Worm (Caenorhabditis elegans): ENCODE results near the gene nhr-63.

The nhr-63 gene

ce11 chrV:16040848-16041247, 38.5 kb downstream of the nhr-63 start:
- TF ChIP-seq pes-1 (GFP tag; IDR thresholded peaks at IDR 0.05) = peak; percentile 61
- peak; percentile 77 for TF ChIP-seq ama-1 (optimal IDR thresholded peaks at IDR 0.05)
- TF ChIP-seq aly-1 (tag; optimal IDR thresholded peaks at IDR 0.05) = peak; percentile 45
- TF ChIP-seq hmbx-1 (tag; optimal IDR thresholded peaks at IDR 0.05) = peak; percentile 8
- TF ChIP-seq scrt-1 (GFP tag; IDR thresholded peaks at IDR 0.05) = 0 out of 2 replicates have a peak, but pooled peaks have one; percentile 17
- TF ChIP-seq flt-1 (GFP tag; IDR thresholded peaks at IDR 0.05) = 0 out of 2 replicates have a peak, but pooled peaks have one; percentile 6

ce11 chrV:16041412-16041811, 39.0 kb downstream of the nhr-63 start:
- TF ChIP-seq ceh-13 (GFP tag; optimal IDR thresholded peaks at IDR 0.05) (no peak), tbx-37 (GFP tag; conservative IDR thresholded peaks at IDR 0.05) (no peak), hnd-1 (tag; optimal IDR thresholded peaks at IDR 0.05) (no peak), flt-1 (GFP tag; IDR thresholded peaks at IDR 0.05) (no peak), scrt-1 (GFP tag; IDR thresholded peaks at IDR 0.05) (no peak), ceh-36 (tag; optimal IDR thresholded peaks at IDR 0.05) (no peak), aly-1 (tag; optimal IDR thresholded peaks at IDR 0.05) (no peak), sea-1 (GFP tag; conservative IDR thresholded peaks at IDR 0.05) (no peak), B0310.2 (tag; optimal IDR thresholded peaks at IDR 0.05) (no peak), tbx-11 (GFP tag; IDR thresholded peaks at IDR 0.05) (no peak), pes-1 (GFP tag; IDR thresholded peaks at IDR 0.05) (no peak; the same call in 1 of the 2 replicates), ets-7 (tag; optimal IDR thresholded peaks at IDR 0.05) (no peak), hmg-4 (GFP tag; optimal IDR thresholded peaks at IDR 0.05) (no peak)

ce11 chrV:16041925-16042742, 39.7 kb downstream of the nhr-63 start, which contains the start of the genes his-2 and his-1:
his-2 (minus strand) TSS chrV:16042283.
his-1 (plus strand) TSS chrV:16042520.
- TF ChIP-seq tbx-11 (GFP tag; IDR thresholded peaks at IDR 0.05) (peak; percentile 49; the same call in 1 of the 2 replicates), ama-1 (optimal IDR thresholded peaks at IDR 0.05) (peak; percentile 95), flt-1 (GFP tag; IDR thresholded peaks at IDR 0.05) (peak; percentile 43), sea-1 (GFP tag; conservative IDR thresholded peaks at IDR 0.05) (peak; percentile 47; the same call in 1 of the 2 replicates), pes-1 (GFP tag; IDR thresholded peaks at IDR 0.05) (peak; percentile 73), aly-1 (tag; optimal IDR thresholded peaks at IDR 0.05) (peak; percentile 61)

- TF ChIP-seq scrt-1 (GFP tag; IDR thresholded peaks at IDR 0.05) (no peak), tbx-11 (GFP tag; IDR thresholded peaks at IDR 0.05) (0 out of 2 replicates have a peak, but pooled peaks have one; percentile 1), ama-1 (optimal IDR thresholded peaks at IDR 0.05) (peak; percentile 83), F13C5.2 (tag; optimal IDR thresholded peaks at IDR 0.05) (no peak), ets-7 (tag; optimal IDR thresholded peaks at IDR 0.05) (no peak), ceh-36 (tag; optimal IDR thresholded peaks at IDR 0.05) (peak; percentile 3), hmg-4 (GFP tag; optimal IDR thresholded peaks at IDR 0.05) (no peak), ceh-13 (GFP tag; optimal IDR thresholded peaks at IDR 0.05) (no peak), B0310.2 (tag; optimal IDR thresholded peaks at IDR 0.05) (peak; percentile 32), pes-1 (GFP tag; IDR thresholded peaks at IDR 0.05) (no peak), tbx-37 (GFP tag; conservative IDR thresholded peaks at IDR 0.05) (no peak), flt-1 (GFP tag; IDR thresholded peaks at IDR 0.05) (no peak), tra-4 (tag; optimal IDR thresholded peaks at IDR 0.05) (no peak), aly-1 (tag; optimal IDR thresholded peaks at IDR 0.05) (peak; percentile 81), hnd-1 (tag; optimal IDR thresholded peaks at IDR 0.05) (no peak), hmbx-1 (tag; optimal IDR thresholded peaks at IDR 0.05) (no peak), sea-1 (GFP tag; conservative IDR thresholded peaks at IDR 0.05) (no peak)
Observed at ce11 chrV:16042743-16043014, 40.3 kb downstream of the nhr-63 start.

ce11 chrV:16043686-16044085, 41.3 kb downstream of the nhr-63 start:
- TF ChIP-seq ceh-36 (tag; optimal IDR thresholded peaks at IDR 0.05) = no peak
- TF ChIP-seq pes-1 (GFP tag; IDR thresholded peaks at IDR 0.05) = no peak
- TF ChIP-seq hmg-4 (GFP tag; optimal IDR thresholded peaks at IDR 0.05) = no peak
- TF ChIP-seq ama-1 (optimal IDR thresholded peaks at IDR 0.05) = no peak
- no peak for TF ChIP-seq tra-4 (tag; optimal IDR thresholded peaks at IDR 0.05)
- TF ChIP-seq sea-1 (GFP tag; conservative IDR thresholded peaks at IDR 0.05) = no peak
- TF ChIP-seq flt-1 (GFP tag; IDR thresholded peaks at IDR 0.05) = no peak
- TF ChIP-seq scrt-1 (GFP tag; IDR thresholded peaks at IDR 0.05) = no peak
- TF ChIP-seq F13C5.2 (tag; optimal IDR thresholded peaks at IDR 0.05) = no peak
- no peak for TF ChIP-seq tbx-37 (GFP tag; conservative IDR thresholded peaks at IDR 0.05)
- no peak for TF ChIP-seq tbx-11 (GFP tag; IDR thresholded peaks at IDR 0.05)
- TF ChIP-seq ceh-13 (GFP tag; optimal IDR thresholded peaks at IDR 0.05) = no peak
- TF ChIP-seq B0310.2 (tag; optimal IDR thresholded peaks at IDR 0.05) = no peak
- TF ChIP-seq ets-7 (tag; optimal IDR thresholded peaks at IDR 0.05) = no peak
- TF ChIP-seq hmbx-1 (tag; optimal IDR thresholded peaks at IDR 0.05) = no peak
- no peak for TF ChIP-seq hnd-1 (tag; optimal IDR thresholded peaks at IDR 0.05)
- no peak for TF ChIP-seq aly-1 (tag; optimal IDR thresholded peaks at IDR 0.05)

- no peak for TF ChIP-seq ama-1 (optimal IDR thresholded peaks at IDR 0.05)
- TF ChIP-seq pes-1 (GFP tag; IDR thresholded peaks at IDR 0.05) = no peak
- TF ChIP-seq B0310.2 (tag; optimal IDR thresholded peaks at IDR 0.05) = no peak
- TF ChIP-seq ceh-13 (GFP tag; optimal IDR thresholded peaks at IDR 0.05) = no peak
- TF ChIP-seq tra-4 (tag; optimal IDR thresholded peaks at IDR 0.05) = no peak
- TF ChIP-seq tbx-37 (GFP tag; conservative IDR thresholded peaks at IDR 0.05) = no peak
- no peak for TF ChIP-seq tbx-11 (GFP tag; IDR thresholded peaks at IDR 0.05)
Observed at ce11 chrV:16045837-16046236, 43.4 kb downstream of the nhr-63 start, which contains the start of gene T10C6.15. T10C6.15 (minus strand) TSS chrV:16045940.

ce11 chrV:16046573-16046972, 44.2 kb downstream of the nhr-63 start, which contains the start of gene ZK285.2:
ZK285.2 (plus strand) TSS chrV:16046873.
- TF ChIP-seq ets-7 (tag; optimal IDR thresholded peaks at IDR 0.05) = no peak
- no peak for TF ChIP-seq hmbx-1 (tag; optimal IDR thresholded peaks at IDR 0.05)
- no peak for TF ChIP-seq flt-1 (GFP tag; IDR thresholded peaks at IDR 0.05)
- no peak for TF ChIP-seq ceh-36 (tag; optimal IDR thresholded peaks at IDR 0.05)
- no peak for TF ChIP-seq hmg-4 (GFP tag; optimal IDR thresholded peaks at IDR 0.05)
- no peak for TF ChIP-seq hnd-1 (tag; optimal IDR thresholded peaks at IDR 0.05)
- no peak for TF ChIP-seq tbx-37 (GFP tag; conservative IDR thresholded peaks at IDR 0.05)
- no peak for TF ChIP-seq F13C5.2 (tag; optimal IDR thresholded peaks at IDR 0.05)
- TF ChIP-seq aly-1 (tag; optimal IDR thresholded peaks at IDR 0.05) = no peak
- TF ChIP-seq sea-1 (GFP tag; conservative IDR thresholded peaks at IDR 0.05) = no peak
- TF ChIP-seq tra-4 (tag; optimal IDR thresholded peaks at IDR 0.05) = no peak
- TF ChIP-seq scrt-1 (GFP tag; IDR thresholded peaks at IDR 0.05) = no peak
- TF ChIP-seq tbx-11 (GFP tag; IDR thresholded peaks at IDR 0.05) = no peak
- no peak for TF ChIP-seq B0310.2 (tag; optimal IDR thresholded peaks at IDR 0.05)
- TF ChIP-seq ama-1 (optimal IDR thresholded peaks at IDR 0.05) = no peak
- no peak for TF ChIP-seq ceh-13 (GFP tag; optimal IDR thresholded peaks at IDR 0.05)
- no peak for TF ChIP-seq pes-1 (GFP tag; IDR thresholded peaks at IDR 0.05)

All from whole organism, early embryonic.